Worm (Caenorhabditis elegans): ENCODE data around the gene apt-9.

Gene apt-9

DNA sequence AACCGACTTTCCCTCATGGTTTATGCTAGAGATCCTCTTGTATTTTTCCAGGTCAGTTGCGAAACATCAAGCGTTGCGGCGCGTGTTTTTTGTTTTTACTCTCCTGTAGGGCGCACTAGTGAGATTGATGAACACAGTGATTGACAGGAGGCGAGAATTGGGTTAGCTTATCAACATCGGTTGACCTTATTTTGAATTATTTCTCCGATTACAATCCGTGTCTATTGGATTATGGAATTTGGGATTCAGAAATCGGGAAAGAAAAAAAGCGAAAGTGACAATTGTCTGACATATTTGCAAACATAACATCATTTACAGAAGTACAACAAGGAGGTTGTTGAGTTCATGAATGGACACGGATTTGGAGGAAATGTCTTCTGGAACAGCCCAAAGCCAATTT, 7.4 kb upstream of the apt-9 start:
- TF ChIP-seq hlh-30 (tag; optimal IDR thresholded peaks at IDR 0.05; ENCODE audit: insufficient read depth): peak; percentile 1
- TF ChIP-seq nhr-28 (tag; optimal IDR thresholded peaks at IDR 0.05): peak; percentile 31
- TF ChIP-seq dmd-6 (GFP tag; IDR thresholded peaks at IDR 0.05): no peak
- TF ChIP-seq lin-38 (GFP tag; IDR thresholded peaks at IDR 0.05): no peak
- TF ChIP-seq mxl-3 (GFP tag; optimal IDR thresholded peaks at IDR 0.05): peak; percentile 4

DNA sequence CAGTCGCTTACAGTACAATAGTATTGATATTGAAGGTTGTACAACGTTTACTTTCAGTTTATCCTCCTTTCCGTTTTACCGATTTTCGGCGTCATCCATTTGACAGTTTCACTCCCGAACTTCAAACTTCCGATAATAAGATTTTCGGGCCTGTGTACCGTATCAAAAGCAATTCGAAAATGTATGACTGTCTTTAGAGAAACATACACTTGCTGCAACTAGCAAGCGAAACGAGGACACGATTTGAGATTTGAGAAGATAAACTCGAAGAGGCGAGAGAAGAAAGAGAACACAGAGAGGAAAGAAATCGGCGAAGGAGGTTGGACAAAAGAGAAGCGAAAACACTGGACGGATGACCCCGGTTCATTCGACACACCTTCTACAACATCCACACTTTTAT, 6.4 kb upstream of the apt-9 start, which contains the start of gene lpr-5:
lpr-5 (plus strand) TSS at position 220 of the 400 bp plus-strand sequence.
- TF ChIP-seq lin-29 (GFP tag; IDR thresholded peaks at IDR 0.05): no peak
- TF ChIP-seq mxl-3 (GFP tag; optimal IDR thresholded peaks at IDR 0.05): no peak
- no peak for TF ChIP-seq saeg-2 (GFP tag; IDR thresholded peaks at IDR 0.05)
- no peak for TF ChIP-seq nhr-237 (tag; optimal IDR thresholded peaks at IDR 0.05)
- no peak for TF ChIP-seq cey-2 (tag; optimal IDR thresholded peaks at IDR 0.05; ENCODE audit: borderline replicate concordance, insufficient read depth)
- TF ChIP-seq lin-13 (GFP tag; optimal IDR thresholded peaks at IDR 0.05): no peak
- no peak for TF ChIP-seq rbr-2 (tag; optimal IDR thresholded peaks at IDR 0.05)
- no peak for TF ChIP-seq daf-16 (GFP tag; optimal IDR thresholded peaks at IDR 0.05)
- no peak for TF ChIP-seq daf-16 (tag; optimal IDR thresholded peaks at IDR 0.05)
- no peak for TF ChIP-seq ceh-32 (tag; optimal IDR thresholded peaks at IDR 0.05; ENCODE audit: poor library complexity)
- no peak for TF ChIP-seq daf-8 (GFP tag; IDR thresholded peaks at IDR 0.05)
- no peak for TF ChIP-seq ceh-62 (tag; optimal IDR thresholded peaks at IDR 0.05)
- no peak for TF ChIP-seq fkh-10 (GFP tag; optimal IDR thresholded peaks at IDR 0.05)
- TF ChIP-seq unc-130 (GFP tag; optimal IDR thresholded peaks at IDR 0.05): no peak
- TF ChIP-seq nhr-77 (tag; optimal IDR thresholded peaks at IDR 0.05): no peak
- no peak for TF ChIP-seq pha-4 (GFP tag; IDR thresholded peaks at IDR 0.05)
- TF ChIP-seq pha-4 (tag; optimal IDR thresholded peaks at IDR 0.05): no peak
- TF ChIP-seq nhr-10 (tag; optimal IDR thresholded peaks at IDR 0.05): no peak
- TF ChIP-seq ceh-44 (GFP tag; IDR thresholded peaks at IDR 0.05): no peak
- TF ChIP-seq Y105C5A.15 (GFP tag; IDR thresholded peaks at IDR 0.05): no peak

DNA sequence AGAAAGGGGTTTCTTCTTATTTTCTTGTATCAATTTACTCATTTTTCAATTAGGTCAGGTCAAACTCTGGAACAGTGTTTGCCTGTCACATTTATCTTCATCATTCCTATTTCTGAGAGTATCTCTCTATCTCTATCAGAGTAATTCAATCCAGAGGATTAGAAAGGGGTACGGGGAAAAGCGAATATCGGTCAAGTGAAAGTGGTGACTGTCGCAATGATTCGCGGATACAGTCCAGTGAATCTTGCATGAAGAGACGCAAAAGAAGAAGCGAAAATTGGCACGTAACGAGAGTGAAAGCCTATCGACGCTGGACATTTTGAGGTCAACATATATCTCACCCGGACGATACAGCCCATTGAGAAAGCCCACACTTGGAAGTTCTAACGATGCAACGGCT, 3.5 kb upstream of the apt-9 start, which contains the start of gene lpr-4:
lpr-4 (plus strand) TSS at position 328 of the 400 bp plus-strand sequence.
- peak in 1 of 2 experiments; percentile 91 for TF ChIP-seq unc-62 (GFP tag; optimal IDR thresholded peaks at IDR 0.05 in 1 of 2)
- no peak for TF ChIP-seq unc-62 (tag; optimal IDR thresholded peaks at IDR 0.05)
- no peak for TF ChIP-seq mep-1 (tag; optimal IDR thresholded peaks at IDR 0.05)
- no peak for TF ChIP-seq nhr-11 (tag; optimal IDR thresholded peaks at IDR 0.05)
- no peak for TF ChIP-seq nhr-10 (tag; optimal IDR thresholded peaks at IDR 0.05)
- no peak for TF ChIP-seq zip-2 (tag; optimal IDR thresholded peaks at IDR 0.05)
- peak; percentile 19 for TF ChIP-seq nhr-28 (tag; optimal IDR thresholded peaks at IDR 0.05)
- no peak for TF ChIP-seq fos-1 (tag; optimal IDR thresholded peaks at IDR 0.05)
- peak; percentile 52 for TF ChIP-seq hlh-11 (tag; optimal IDR thresholded peaks at IDR 0.05)
- no peak for TF ChIP-seq ceh-32 (tag; optimal IDR thresholded peaks at IDR 0.05; ENCODE audit: poor library complexity)
- no peak for TF ChIP-seq lim-7 (GFP tag; IDR thresholded peaks at IDR 0.05)
- no peak for TF ChIP-seq daf-16 (GFP tag; optimal IDR thresholded peaks at IDR 0.05)
- TF ChIP-seq daf-16 (tag; optimal IDR thresholded peaks at IDR 0.05): no peak
- TF ChIP-seq egl-43 (GFP tag; IDR thresholded peaks at IDR 0.05): peak; percentile 34; the same call in 1 of the 2 replicates
- TF ChIP-seq php-3 (GFP tag; IDR thresholded peaks at IDR 0.05): no peak

DNA sequence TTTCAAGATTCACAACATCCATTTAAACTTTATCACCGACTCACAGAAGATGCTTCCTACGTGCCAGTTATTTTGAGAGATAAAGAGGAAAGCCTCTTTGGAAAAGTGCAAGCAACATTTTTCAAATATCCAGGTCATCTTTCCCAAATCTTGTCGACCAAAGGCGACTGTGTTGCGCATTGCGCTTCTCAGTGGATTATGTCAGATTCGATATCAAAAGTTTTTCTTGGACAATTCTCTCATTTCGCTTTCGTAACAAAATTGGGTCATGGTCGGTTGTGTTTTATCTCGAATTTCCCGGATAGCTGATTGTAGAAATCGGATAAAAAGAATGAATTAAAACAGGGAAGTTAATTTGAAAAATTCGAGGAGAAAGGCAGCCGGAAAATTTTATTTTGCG, 1.1 kb upstream of the apt-9 start:
- no peak for TF ChIP-seq ceh-20 (GFP tag; IDR thresholded peaks at IDR 0.05)
- TF ChIP-seq unc-130 (GFP tag; optimal IDR thresholded peaks at IDR 0.05): no peak

DNA sequence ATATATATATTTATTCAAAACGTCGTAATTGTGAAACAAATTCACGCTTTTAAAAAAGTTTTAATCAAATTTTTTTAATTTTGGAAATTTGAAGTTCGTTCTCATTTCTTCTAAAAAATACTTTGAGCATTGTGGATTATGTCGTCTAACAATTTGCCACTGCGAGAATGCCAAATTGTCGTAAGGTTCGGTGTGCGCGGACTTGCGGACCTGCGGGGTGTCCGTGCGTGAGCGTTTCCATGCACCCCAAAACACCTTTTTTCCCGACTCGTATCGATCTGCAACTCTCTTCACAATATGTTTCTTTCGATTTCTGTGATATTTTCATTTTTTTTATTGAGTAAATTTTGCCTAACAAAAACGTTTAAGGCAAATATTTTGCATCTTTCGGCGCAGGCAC, 4.4 kb downstream of the apt-9 start:
- no peak for TF ChIP-seq mep-1 (tag; optimal IDR thresholded peaks at IDR 0.05)
- TF ChIP-seq daf-16 (GFP tag; optimal IDR thresholded peaks at IDR 0.05): no peak
- TF ChIP-seq daf-16 (tag; optimal IDR thresholded peaks at IDR 0.05): peak; percentile 41
- TF ChIP-seq aha-1 (tag): no peak
- peak; percentile 32; the same call in 1 of the 2 replicates for TF ChIP-seq hmg-1.1 (GFP tag; IDR thresholded peaks at IDR 0.05)
